Worm (Caenorhabditis elegans) whole organism, young adult: ENCODE data around the gene exc-1.

Experiments
- B0336.3 ChIP-seq: fragments of 200-800 bp; sonication (Bioruptor generic); IDR thresholded peaks from 2 replicates; pipeline ENCODE4 v1.3.6; 2022; ENCODE audit warnings: missing genetic modification characterization, missing compliant biosample characterization
- F22D6.2 ChIP-seq: sonication (generic microtip); optimal IDR thresholded peaks from 2 replicates; lab custom pipeline; 2016; ENCODE audit warnings: mild to moderate bottlenecking, missing genetic modification characterization, missing compliant biosample characterization
- F37B4.10 ChIP-seq: fragments of 200-800 bp; sonication (Bioruptor generic); IDR thresholded peaks from 2 replicates; pipeline ENCODE4 v1.3.6; 2022; ENCODE audit warnings: missing genetic modification characterization, missing compliant biosample characterization
- F39B2.1 ChIP-seq: fragments of 200-800 bp; sonication (Bioruptor generic); IDR thresholded peaks from 2 replicates; pipeline ENCODE4 v1.3.6; 2022; ENCODE audit warnings: missing genetic modification reagents, missing genetic modification characterization, missing compliant biosample characterization
- atf-7 ChIP-seq: sonication (generic microtip); optimal IDR thresholded peaks from 2 replicates; lab custom pipeline; 2017; ENCODE audit warnings: mild to moderate bottlenecking, missing genetic modification characterization, missing compliant biosample characterization
- athp-1 ChIP-seq: sonication (generic microtip); optimal IDR thresholded peaks from 2 replicates; lab custom pipeline; 2017; ENCODE audit warnings: mild to moderate bottlenecking, missing genetic modification characterization, missing compliant biosample characterization
- attf-5 ChIP-seq: fragments of 200-800 bp; sonication (Bioruptor generic); optimal IDR thresholded peaks from 2 replicates; lab custom pipeline; 2018; ENCODE audit warnings: mild to moderate bottlenecking, missing genetic modification characterization, missing compliant biosample characterization
- attf-6 ChIP-seq: fragments of 200-800 bp; sonication (Bioruptor generic); IDR thresholded peaks from 2 replicates; pipeline ENCODE4 v1.3.6; 2022; ENCODE audit warnings: missing genetic modification reagents, missing genetic modification characterization, missing compliant biosample characterization
- bed-2 ChIP-seq: fragments of 200-800 bp; sonication (Bioruptor generic); IDR thresholded peaks from 2 replicates; pipeline ENCODE4 v1.3.6; 2022; ENCODE audit warnings: missing genetic modification reagents, missing genetic modification characterization, missing compliant biosample characterization
- cebp-1 ChIP-seq, 2 experiments: fragments of 200-800 bp in 1 of 2; sonication (Bioruptor generic) in 1 of 2; sonication (generic microtip) in 1 of 2; IDR thresholded peaks in 1 of 2; optimal IDR thresholded peaks in 1 of 2; 2 replicates each; pipeline versions ENCODE4 v1.3.6 to Lab custom; 2017 to 2022; ENCODE audit warnings: missing compliant biosample characterization in 2 of 2, missing genetic modification characterization in 2 of 2, mild to moderate bottlenecking in 1 of 2, missing genetic modification reagents in 1 of 2, moderate library complexity in 1 of 2
- die-1 ChIP-seq: sonication (generic microtip); optimal IDR thresholded peaks from 2 replicates; lab custom pipeline; 2016; ENCODE audit warnings: missing genotype, mild to moderate bottlenecking, missing genetic modification characterization, missing compliant biosample characterization
- dox-1 ChIP-seq: fragments of 200-800 bp; sonication (Bioruptor generic); IDR thresholded peaks from 2 replicates; pipeline ENCODE4 v1.3.6; 2022; ENCODE audit warnings: missing genetic modification reagents, missing genetic modification characterization, missing compliant biosample characterization
- hmg-1.2 ChIP-seq: fragments of 200-800 bp; sonication (Bioruptor generic); IDR thresholded peaks from 2 replicates; pipeline ENCODE4 v1.3.6; 2022; ENCODE audit warnings: missing genetic modification reagents, missing genetic modification characterization, missing compliant biosample characterization
- let-607 ChIP-seq, 2 experiments: fragments of 200-800 bp in 1 of 2; sonication (Bioruptor generic) in 1 of 2; sonication (generic microtip) in 1 of 2; optimal IDR thresholded peaks; 2 replicates each; lab custom pipeline; 2016 to 2018; ENCODE audit warnings: mild to moderate bottlenecking in 2 of 2, missing compliant biosample characterization in 2 of 2, missing genetic modification characterization in 2 of 2, moderate library complexity in 2 of 2, missing genotype in 1 of 2
- lin-35 ChIP-seq, 3 experiments: fragments of 150-350 bp in 2 of 3; sonication (generic microtip) in 1 of 3; optimal IDR thresholded peaks; 2 replicates each; lab custom pipeline; 2014 to 2018; ENCODE audit warnings: missing biosample characterization in 3 of 3, missing genetic modification characterization in 3 of 3, missing genetic modification reagents in 3 of 3
- lin-40 ChIP-seq: sonication (generic microtip); optimal IDR thresholded peaks from 2 replicates; lab custom pipeline; 2016; ENCODE audit warnings: missing genetic modification characterization, mild to moderate bottlenecking, missing compliant biosample characterization, missing genotype, missing genetic modification reagents
- madf-6 ChIP-seq: fragments of 200-800 bp; sonication (Bioruptor generic); IDR thresholded peaks from 2 replicates; pipeline ENCODE4 v1.3.6; 2022; ENCODE audit warnings: missing genetic modification reagents, missing genetic modification characterization, missing compliant biosample characterization
- mcd-1 ChIP-seq: fragments of 200-800 bp; sonication (Bioruptor generic); IDR thresholded peaks from 2 replicates; pipeline ENCODE4 v1.3.6; 2022; ENCODE audit warnings: missing genetic modification reagents, missing genetic modification characterization, missing compliant biosample characterization
- mes-4 ChIP-seq: sonication (generic microtip); optimal IDR thresholded peaks from 2 replicates; lab custom pipeline; 2016; ENCODE audit warnings: missing genotype, missing genetic modification characterization, missing compliant biosample characterization
- nfya-2 ChIP-seq: fragments of 200-800 bp; sonication (Bioruptor generic); IDR thresholded peaks from 2 replicates; pipeline ENCODE4 v1.3.6; 2022; ENCODE audit warnings: missing genetic modification reagents, missing genetic modification characterization, missing compliant biosample characterization
- nhr-80 ChIP-seq: sonication (generic microtip); optimal IDR thresholded peaks from 2 replicates; lab custom pipeline; 2016; ENCODE audit warnings: missing genetic modification characterization, missing compliant biosample characterization
- rpc-1 ChIP-seq, 2 experiments: fragments of 150-350 bp in 1 of 2; sonication (generic microtip) in 1 of 2; optimal IDR thresholded peaks; 2 replicates each; lab custom pipeline; 2014 to 2018; ENCODE audit warnings: missing biosample characterization in 1 of 2, missing genetic modification characterization in 1 of 2, missing genetic modification reagents in 1 of 2, missing genotype in 1 of 2
- sdz-38 ChIP-seq: sonication (generic microtip); optimal IDR thresholded peaks from 2 replicates; lab custom pipeline; 2016; ENCODE audit warnings: missing genotype, missing genetic modification characterization, missing compliant biosample characterization
- snpc-1.3 ChIP-seq: sonication (generic microtip); optimal IDR thresholded peaks from 2 replicates; lab custom pipeline; 2017; ENCODE audit warnings: missing genetic modification characterization, mild to moderate bottlenecking, missing compliant biosample characterization, antibody characterized with exemption, moderate library complexity, missing genotype, missing genetic modification reagents; ENCODE audit not compliant: insufficient read depth
- snpc-4 ChIP-seq, 5 experiments: fragments of 150-350 bp in 1 of 5; sonication (generic microtip) in 4 of 5; optimal IDR thresholded peaks; 2 replicates each; lab custom pipeline; 2014 to 2018; ENCODE audit warnings: missing genetic modification characterization in 5 of 5, missing biosample characterization in 3 of 5, antibody characterized with exemption in 2 of 5, mild to moderate bottlenecking in 2 of 5, missing compliant biosample characterization in 2 of 5, missing genotype in 2 of 5, moderate library complexity in 2 of 5, missing genetic modification reagents in 1 of 5
- tlf-1 ChIP-seq: fragments of 200-800 bp; sonication (Bioruptor generic); optimal IDR thresholded peaks from 2 replicates; lab custom pipeline; 2018; ENCODE audit warnings: mild to moderate bottlenecking, missing genetic modification characterization, missing compliant biosample characterization
- zfh-2 ChIP-seq: fragments of 200-800 bp; sonication (Bioruptor generic); conservative IDR thresholded peaks from 2 replicates; pipeline ENCODE4 v1.3.6; 2022; ENCODE audit warnings: missing genetic modification reagents, missing genetic modification characterization, missing compliant biosample characterization

The exc-1 gene

ce11 chrX:15440744-15441685 is 36.2 kb downstream of the exc-1 start, which contains the start of gene mocs-1:
Gene mocs-1, minus strand, starts transcription at chrX:15440794.
- TF ChIP-seq dox-1 (GFP tag; lab: Robert Waterston, UW) (no peak), lin-40 (tag; lab: Kevin White, UChicago) (peak; percentile 8), cebp-1 (GFP tag; IDR thresholded peaks at IDR 0.05; lab: Robert Waterston, UW) (peak; percentile 62; the same call in 1 of the 2 replicates), cebp-1 (tag; optimal IDR thresholded peaks at IDR 0.05; lab: Kevin White, UChicago) (peak; percentile 85), nhr-80 (tag; lab: Kevin White, UChicago) (peak; percentile 68), hmg-1.2 (GFP tag; lab: Robert Waterston, UW) (peak; percentile 12; the same call in 1 of the 2 replicates), attf-6 (GFP tag; lab: Robert Waterston, UW) (no peak), let-607 (tag; optimal IDR thresholded peaks at IDR 0.05; lab: Kevin White, UChicago) (peak in 1 of 2 experiments; percentile 9), attf-5 (GFP tag; lab: Kevin White, UChicago) (peak; percentile 26), snpc-4 (GFP tag; optimal IDR thresholded peaks at IDR 0.05; lab: Kevin White, UChicago) (no peak), snpc-4 (tag; optimal IDR thresholded peaks at IDR 0.05; lab: Kevin White, UChicago) (peak in 1 of 4 experiments; percentile 14)

- TF ChIP-seq F37B4.10 (GFP tag; lab: Robert Waterston, UW) (0 out of 2 replicates have a peak, but pooled peaks have one; percentile 68), bed-2 (no peak), snpc-4 (GFP tag; optimal IDR thresholded peaks at IDR 0.05; lab: Kevin White, UChicago) (peak; percentile 24), snpc-4 (tag; optimal IDR thresholded peaks at IDR 0.05; lab: Kevin White, UChicago) (peak in 3 of 4 experiments; percentile 51 to 85 (median 78)), mcd-1 (GFP tag; lab: Robert Waterston, UW) (peak; percentile 26; the same call in 1 of the 2 replicates)
These were observed 38.4 kb downstream of the exc-1 start for ce11 chrX:15438768-15439167.

- no peak for TF ChIP-seq rpc-1 (optimal IDR thresholded peaks at IDR 0.05; lab: Kevin White, UChicago)
- no peak for TF ChIP-seq rpc-1 (tag; optimal IDR thresholded peaks at IDR 0.05; lab: Kevin White, UChicago)
- TF ChIP-seq tlf-1 (GFP tag; lab: Kevin White, UChicago), result no peak
- no peak for TF ChIP-seq zfh-2 (GFP tag; lab: Robert Waterston, UW)
- no peak for TF ChIP-seq mes-4 (tag; lab: Kevin White, UChicago)
- no peak for TF ChIP-seq nfya-2 (GFP tag; lab: Robert Waterston, UW)
- no peak for TF ChIP-seq die-1 (tag; lab: Kevin White, UChicago)
- peak; percentile 30; the same call in 1 of the 2 replicates for TF ChIP-seq hmg-1.2 (GFP tag; lab: Robert Waterston, UW)
- TF ChIP-seq madf-6 (GFP tag; lab: Robert Waterston, UW), result no peak
- TF ChIP-seq snpc-4 (GFP tag; optimal IDR thresholded peaks at IDR 0.05; lab: Kevin White, UChicago), result peak; percentile 3
- peak in 3 of 4 experiments; percentile 11 to 87 (median 82) for TF ChIP-seq snpc-4 (tag; optimal IDR thresholded peaks at IDR 0.05; lab: Kevin White, UChicago)
- TF ChIP-seq snpc-1.3 (tag; lab: Kevin White, UChicago), result no peak
- TF ChIP-seq F39B2.1, result no peak
- TF ChIP-seq atf-7 (tag; lab: Kevin White, UChicago), result no peak
- no peak for TF ChIP-seq B0336.3 (GFP tag; lab: Robert Waterston, UW)
- TF ChIP-seq lin-35 (GFP tag; optimal IDR thresholded peaks at IDR 0.05; lab: Kevin White, UChicago), result no peak
These were observed 42.3 kb downstream of the exc-1 start for ce11 chrX:15434922-15435321.

ce11 chrX:15433487-15433886 is 43.7 kb downstream of the exc-1 start, which contains the start of gene flp-32:
Gene flp-32, plus strand, starts transcription at chrX:15433787.
- TF ChIP-seq atf-7 (tag; lab: Kevin White, UChicago) (no peak), sdz-38 (tag; lab: Kevin White, UChicago) (no peak), snpc-1.3 (tag; lab: Kevin White, UChicago) (no peak), athp-1 (tag; lab: Kevin White, UChicago) (no peak), mes-4 (tag; lab: Kevin White, UChicago) (no peak), F22D6.2 (tag; lab: Kevin White, UChicago) (no peak)
